Worm (Caenorhabditis elegans): ENCODE measurements around the gene K09C8.7.

The K09C8.7 gene

DNA sequence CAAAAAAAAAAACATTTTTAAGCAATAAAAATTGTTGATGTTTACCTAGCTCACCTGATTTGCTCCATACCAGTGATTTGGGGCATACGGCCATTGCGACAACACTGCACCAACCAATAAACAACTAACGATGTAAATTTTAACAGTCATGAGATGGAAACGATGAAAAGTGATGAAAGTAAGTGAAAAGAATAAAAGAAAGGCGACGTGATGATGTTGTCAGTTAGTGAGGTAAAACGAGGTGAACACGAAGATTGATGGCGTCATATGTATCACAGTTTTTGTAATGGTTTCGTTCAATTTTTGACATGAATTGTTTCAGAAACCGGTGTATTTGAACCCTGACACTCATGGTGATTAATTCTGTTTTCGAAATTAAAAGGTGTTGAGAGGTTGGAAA lies at the start of gene K09C8.7:
K09C8.7 (minus strand) TSS at position 226 of the 400 bp plus-strand sequence.
- no peak for TF ChIP-seq unc-62 (GFP tag; optimal IDR thresholded peaks at IDR 0.05)

DNA sequence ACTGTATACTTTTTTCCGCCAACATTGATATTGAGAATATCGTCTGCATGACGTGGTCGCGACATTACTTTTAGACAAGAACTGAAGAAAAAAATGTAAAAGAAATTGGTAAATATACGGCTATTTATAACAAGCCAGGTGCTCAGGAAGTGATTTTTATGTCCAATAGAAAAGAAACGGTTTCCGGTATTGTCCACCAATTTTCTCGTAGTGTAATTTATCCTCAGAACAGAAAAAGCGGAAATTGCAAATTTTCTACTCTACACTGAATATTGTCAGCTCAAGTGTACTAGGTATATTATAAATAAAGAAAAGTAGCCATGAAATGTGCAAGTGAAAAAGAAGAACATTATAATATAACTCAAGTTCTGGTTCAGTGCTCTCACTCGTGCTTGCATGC lies 48.0 kb upstream of the K09C8.7 start, which contains the start of gene F59F3.6:
F59F3.6 (minus strand) TSS at position 101 of the 400 bp plus-strand sequence.
- TF ChIP-seq unc-62 (GFP tag; optimal IDR thresholded peaks at IDR 0.05) = no peak

DNA sequence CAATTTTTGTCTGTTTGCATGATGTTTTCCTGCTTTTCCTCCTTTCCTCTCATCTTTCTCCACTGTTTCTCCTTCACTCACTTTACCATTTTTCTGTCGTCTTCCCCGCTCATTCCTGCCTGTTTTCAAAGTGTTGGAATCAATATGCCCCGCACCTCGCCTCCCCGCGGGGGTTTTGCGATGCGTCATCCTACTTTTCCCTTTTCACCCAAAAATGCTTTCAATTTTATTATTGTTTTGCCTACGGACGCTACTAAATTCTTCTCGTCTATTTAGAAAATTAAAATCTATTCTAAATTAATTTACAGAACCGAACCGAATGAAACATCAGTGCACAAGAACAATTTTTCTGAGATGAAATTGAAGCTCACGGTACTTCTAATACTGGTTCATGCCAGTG lies 41.0 kb upstream of the K09C8.7 start, which contains the start of gene ver-3:
ver-3 (plus strand) TSS at position 301 of the 400 bp plus-strand sequence.
- TF ChIP-seq unc-62 (GFP tag; optimal IDR thresholded peaks at IDR 0.05) = no peak

DNA sequence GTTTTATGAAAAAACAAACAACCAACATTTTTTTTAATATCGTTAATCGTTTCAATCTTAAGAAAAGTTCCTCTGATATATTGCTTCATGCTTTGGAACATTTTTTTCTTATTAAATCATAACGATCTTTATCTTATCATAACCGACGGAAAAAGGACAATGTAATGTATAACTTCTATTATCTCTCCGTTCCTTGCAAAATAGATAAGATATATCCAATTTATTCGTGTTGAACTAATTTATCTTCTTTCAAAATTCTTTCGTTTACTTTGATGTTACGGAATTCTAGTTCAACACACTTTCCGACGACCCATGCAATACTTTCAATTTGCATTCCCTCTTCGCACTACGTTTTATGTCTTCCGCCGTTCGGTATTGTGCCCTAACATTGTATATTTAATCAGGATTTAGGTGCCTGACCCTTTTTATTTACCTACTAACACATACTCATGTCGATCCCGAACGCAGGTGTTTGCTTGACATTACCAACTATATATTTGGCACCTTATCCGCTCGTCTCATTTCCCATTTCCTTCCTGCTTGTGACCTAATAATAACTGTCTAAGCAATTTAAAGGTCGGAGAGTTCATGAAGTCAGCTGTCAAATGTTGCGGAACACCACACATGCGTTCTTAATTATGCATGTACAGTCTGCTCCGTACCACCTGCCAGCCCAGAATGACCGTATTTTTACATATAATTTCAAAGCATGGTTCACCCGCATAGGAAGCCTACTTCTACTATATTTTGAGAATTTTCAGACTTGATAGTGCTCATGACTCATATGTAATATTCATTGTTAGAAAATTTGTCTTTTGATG lies 40.4 kb upstream of the K09C8.7 start:
- TF ChIP-seq unc-62 (GFP tag; optimal IDR thresholded peaks at IDR 0.05) = no peak

ce11 chrX:10990855-10991176 lies 39.6 kb upstream of the K09C8.7 start:
- no peak for TF ChIP-seq unc-62 (GFP tag; optimal IDR thresholded peaks at IDR 0.05)

- no peak for TF ChIP-seq unc-62 (GFP tag; optimal IDR thresholded peaks at IDR 0.05)
These were observed 39.1 kb upstream of the K09C8.7 start for ce11 chrX:10990159-10990854.

ce11 chrX:10989286-10989685 lies 38.1 kb upstream of the K09C8.7 start:
- no peak for TF ChIP-seq unc-62 (GFP tag; optimal IDR thresholded peaks at IDR 0.05)

DNA sequence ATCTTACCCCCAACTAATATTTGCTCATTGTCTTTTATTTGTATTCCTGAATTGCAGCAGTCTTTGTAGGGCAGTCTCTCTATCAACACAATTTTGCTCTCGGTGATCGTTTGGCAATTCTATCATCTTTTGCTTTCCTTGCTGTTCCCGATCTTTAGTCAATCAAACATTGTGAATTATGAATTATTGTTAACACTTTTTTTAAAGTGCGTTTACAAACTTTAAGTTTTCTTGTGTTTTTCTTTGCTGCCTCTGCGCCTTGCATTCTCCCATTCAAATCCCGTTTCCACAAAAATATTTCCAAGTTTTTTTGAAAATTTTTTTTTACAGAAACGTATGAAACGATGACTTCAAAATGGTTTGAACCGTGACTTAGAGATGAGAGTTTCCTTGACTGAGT lies 30.9 kb upstream of the K09C8.7 start, which contains the start of gene ver-4:
ver-4 (plus strand) TSS at position 301 of the 400 bp plus-strand sequence.
- TF ChIP-seq unc-62 (GFP tag; optimal IDR thresholded peaks at IDR 0.05) = no peak

ce11 chrX:10981374-10981773 lies 30.2 kb upstream of the K09C8.7 start:
- TF ChIP-seq unc-62 (GFP tag; optimal IDR thresholded peaks at IDR 0.05) = no peak

DNA sequence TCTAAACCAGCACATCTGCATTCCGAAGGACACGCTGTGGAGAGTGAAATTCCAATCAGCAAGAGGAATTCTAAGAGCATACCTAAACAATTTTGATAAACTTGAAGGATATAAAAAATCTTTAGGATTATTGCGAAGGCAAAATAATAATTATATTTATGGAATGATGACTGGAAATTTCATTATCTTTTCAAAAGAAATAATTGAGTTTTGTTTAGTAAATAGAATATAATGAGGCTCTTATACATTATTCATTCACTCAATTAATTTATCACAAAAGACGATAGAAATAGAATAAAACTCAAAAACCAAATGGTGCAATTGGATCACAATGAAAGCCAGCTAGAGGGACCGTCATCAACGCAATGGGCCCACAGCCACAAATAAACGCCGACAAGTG lies 28.0 kb upstream of the K09C8.7 start, which contains the start of gene pxn-2:
pxn-2 (minus strand) TSS at position 101 of the 400 bp plus-strand sequence.
- TF ChIP-seq unc-62 (GFP tag; optimal IDR thresholded peaks at IDR 0.05) = no peak

ce11 chrX:10976447-10977196 lies 25.4 kb upstream of the K09C8.7 start:
- no peak for TF ChIP-seq unc-62 (GFP tag; optimal IDR thresholded peaks at IDR 0.05)

DNA sequence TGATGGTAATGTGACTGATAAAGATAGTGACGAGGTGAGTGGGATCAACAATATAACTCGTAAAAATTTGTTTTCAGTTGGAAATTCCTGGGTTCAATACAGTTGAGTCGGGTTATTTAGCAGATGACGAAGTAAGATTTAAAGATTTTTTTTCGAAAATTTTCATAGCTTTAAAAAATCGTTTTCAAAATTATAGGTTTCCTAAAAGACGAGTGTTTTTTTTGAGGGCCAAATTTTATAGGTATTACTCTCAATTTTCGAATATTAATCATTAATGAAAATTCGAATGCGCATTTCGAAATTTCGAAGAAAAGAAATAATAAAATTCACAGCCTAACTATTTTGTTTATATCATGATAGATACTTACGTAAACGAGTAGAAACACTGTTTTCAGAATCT lies 19.9 kb upstream of the K09C8.7 start:
- TF ChIP-seq unc-62 (GFP tag; optimal IDR thresholded peaks at IDR 0.05) = no peak

DNA sequence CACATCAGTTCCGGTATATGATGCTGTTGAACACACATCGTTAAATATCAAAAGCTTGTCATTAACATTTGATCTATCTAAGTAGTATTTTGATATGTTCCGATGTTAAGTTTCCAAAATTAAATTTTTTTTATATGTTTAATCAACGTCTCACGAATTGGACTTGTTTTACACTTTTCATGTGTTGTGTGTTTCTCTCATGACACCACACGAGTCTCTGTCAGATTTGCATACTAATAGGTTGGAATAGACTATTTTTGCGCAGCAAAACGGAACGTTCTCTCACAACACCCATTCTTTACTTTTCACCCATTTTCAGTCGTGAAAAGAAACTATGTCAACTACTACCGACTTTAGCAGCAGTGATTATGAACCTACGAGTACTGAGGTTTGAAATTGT lies 19.4 kb upstream of the K09C8.7 start, which contains the start of gene K09C8.8:
K09C8.8 (plus strand) TSS at position 301 of the 400 bp plus-strand sequence.
- no peak for TF ChIP-seq unc-62 (GFP tag; optimal IDR thresholded peaks at IDR 0.05)

- no peak for TF ChIP-seq unc-62 (GFP tag; optimal IDR thresholded peaks at IDR 0.05)
These were observed 16.5 kb upstream of the K09C8.7 start, which contains the start of gene K09C8.9 for ce11 chrX:10967698-10968097. K09C8.9 (minus strand) TSS chrX:10967798.

- no peak for TF ChIP-seq unc-62 (GFP tag; optimal IDR thresholded peaks at IDR 0.05)
These were observed 15.1 kb upstream of the K09C8.7 start, which contains the start of gene lge-1 for ce11 chrX:10966251-10966650. lge-1 (plus strand) TSS chrX:10966551.

DNA sequence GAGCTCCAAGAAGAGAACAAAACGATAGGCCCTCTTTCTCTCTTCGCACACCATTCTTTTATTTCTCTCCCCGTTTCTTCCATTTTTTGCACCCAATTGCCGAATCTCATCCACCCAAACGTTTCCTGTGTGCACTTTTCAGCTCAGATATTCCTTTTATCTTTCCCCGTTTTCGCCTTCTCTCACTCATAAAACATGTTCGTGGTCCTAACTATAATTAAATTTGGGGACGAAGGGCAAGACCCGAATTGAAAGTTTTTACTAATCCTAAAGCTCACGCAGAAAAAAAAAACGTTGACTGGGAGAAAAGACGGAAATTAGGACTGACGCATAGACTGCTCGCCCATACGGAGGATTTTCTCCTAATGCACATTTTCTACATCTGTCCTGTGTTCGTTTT lies 14.3 kb upstream of the K09C8.7 start:
- TF ChIP-seq unc-62 (GFP tag; optimal IDR thresholded peaks at IDR 0.05) = no peak

Measured in whole organism, dauer.